Worm (Caenorhabditis elegans) whole organism, late embryonic: ENCODE data around the gene srj-45.

Experiments used
- ama-1 ChIP-seq: fragments of 150-350 bp; optimal IDR thresholded peaks from 2 replicates; lab custom pipeline; 2014
- ceh-14 ChIP-seq: sonication (generic microtip); optimal IDR thresholded peaks from 2 replicates; lab custom pipeline; 2016; ENCODE audit warnings: missing genotype, missing genetic modification characterization, missing compliant biosample characterization
- dmd-4 ChIP-seq: sonication (generic microtip); optimal IDR thresholded peaks from 2 replicates; lab custom pipeline; 2016; ENCODE audit warnings: borderline replicate concordance, missing genetic modification characterization, missing compliant biosample characterization
- hlh-6 ChIP-seq: sonication (generic microtip); optimal IDR thresholded peaks from 2 replicates; lab custom pipeline; 2016; ENCODE audit warnings: missing genotype, missing genetic modification characterization, missing compliant biosample characterization
- madf-2 ChIP-seq: sonication (generic microtip); optimal IDR thresholded peaks from 2 replicates; lab custom pipeline; 2017; ENCODE audit warnings: missing genetic modification characterization, missing compliant biosample characterization
- nhr-11 ChIP-seq: fragments of 150-350 bp; optimal IDR thresholded peaks from 2 replicates; lab custom pipeline; 2014; ENCODE audit warnings: missing biosample characterization, missing genetic modification characterization
- npax-4 ChIP-seq: sonication (generic microtip); optimal IDR thresholded peaks from 2 replicates; lab custom pipeline; 2016; ENCODE audit warnings: missing genetic modification characterization, missing compliant biosample characterization
- ref-2 ChIP-seq: sonication (generic microtip); optimal IDR thresholded peaks from 2 replicates; lab custom pipeline; 2016; ENCODE audit warnings: missing genetic modification characterization, missing compliant biosample characterization
- unc-55 ChIP-seq: sonication (generic microtip); optimal IDR thresholded peaks from 2 replicates; lab custom pipeline; 2017; ENCODE audit warnings: missing biosample characterization, missing genetic modification reagents, missing genetic modification characterization

- TF ChIP-seq madf-2 (no peak), dmd-4 (tag; lab: Kevin White, UChicago) (no peak), ama-1 (no peak), nhr-11 (tag; lab: Kevin White, UChicago) (no peak), ceh-14 (tag; lab: Kevin White, UChicago) (no peak), ref-2 (tag; lab: Kevin White, UChicago) (no peak), unc-55 (GFP tag; lab: Kevin White, UChicago) (no peak), hlh-6 (no peak), npax-4 (no peak)
Observed at ce11 chrV:2801955-2802354, 34.4 kb downstream of the srj-45 start.
